Worm (Caenorhabditis elegans): ENCODE results near the gene aakb-2.

Gene aakb-2

ce11 chrIII:11243421-11243820, 6.5 kb downstream of the aakb-2 start (continued):
- no peak for TF ChIP-seq fkh-10 (GFP tag; optimal IDR thresholded peaks at IDR 0.05)
- TF ChIP-seq nhr-67 (tag; optimal IDR thresholded peaks at IDR 0.05) = no peak
- TF ChIP-seq ceh-82 (tag; optimal IDR thresholded peaks at IDR 0.05) = no peak
- TF ChIP-seq nhr-11 (tag; optimal IDR thresholded peaks at IDR 0.05) = peak; percentile 62
- TF ChIP-seq nhr-23 (tag; optimal IDR thresholded peaks at IDR 0.05) = peak; percentile 64
- TF ChIP-seq lsy-12 (tag; optimal IDR thresholded peaks at IDR 0.05) = no peak
- TF ChIP-seq ceh-9 (tag; optimal IDR thresholded peaks at IDR 0.05) = no peak
- peak; percentile 4 for TF ChIP-seq skn-1 (tag; optimal IDR thresholded peaks at IDR 0.05)
- peak; percentile 81 for TF ChIP-seq pha-4 (tag; optimal IDR thresholded peaks at IDR 0.05)

- TF ChIP-seq elt-1 (tag; optimal IDR thresholded peaks at IDR 0.05) = no peak
- no peak for TF ChIP-seq nhr-76 (tag; optimal IDR thresholded peaks at IDR 0.05)
- peak; percentile 28 for TF ChIP-seq pha-4 (tag; optimal IDR thresholded peaks at IDR 0.05)
- no peak for TF ChIP-seq lin-15B (tag; optimal IDR thresholded peaks at IDR 0.05)
- TF ChIP-seq lin-39 (tag; optimal IDR thresholded peaks at IDR 0.05) = no peak
- TF ChIP-seq skn-1 (tag; optimal IDR thresholded peaks at IDR 0.05) = no peak
- no peak for TF ChIP-seq nhr-12 (tag; optimal IDR thresholded peaks at IDR 0.05)
- TF ChIP-seq ztf-4 (tag; optimal IDR thresholded peaks at IDR 0.05) = no peak
- no peak for TF ChIP-seq ceh-82 (tag; optimal IDR thresholded peaks at IDR 0.05)
- TF ChIP-seq nhr-28 (tag; optimal IDR thresholded peaks at IDR 0.05) = no peak
- TF ChIP-seq jun-1 (tag; optimal IDR thresholded peaks at IDR 0.05) = no peak
- peak; percentile 53 for TF ChIP-seq elt-2 (tag; optimal IDR thresholded peaks at IDR 0.05)
- peak; percentile 10 for TF ChIP-seq pqm-1 (tag; optimal IDR thresholded peaks at IDR 0.05)
- TF ChIP-seq unc-62 (GFP tag; optimal IDR thresholded peaks at IDR 0.05) = no peak
These were observed 7.4 kb downstream of the aakb-2 start for ce11 chrIII:11244338-11244737.

ce11 chrIII:11244820-11245219, 7.9 kb downstream of the aakb-2 start, which contains the start of gene rsks-1:
Gene rsks-1, plus strand, starts transcription at chrIII:11245120.
- TF ChIP-seq skn-1 (tag; optimal IDR thresholded peaks at IDR 0.05) (no peak), nhr-76 (tag; optimal IDR thresholded peaks at IDR 0.05) (no peak), zag-1 (tag; optimal IDR thresholded peaks at IDR 0.05) (no peak)

ce11 chrIII:11246588-11246987, 9.6 kb downstream of the aakb-2 start:
- TF ChIP-seq nhr-23 (tag; optimal IDR thresholded peaks at IDR 0.05) = no peak
- TF ChIP-seq lin-15B (tag; optimal IDR thresholded peaks at IDR 0.05) = no peak
- no peak for TF ChIP-seq lsy-12 (tag; optimal IDR thresholded peaks at IDR 0.05)
- TF ChIP-seq fkh-2 (tag; optimal IDR thresholded peaks at IDR 0.05) = no peak
- no peak for TF ChIP-seq ceh-16 (tag; optimal IDR thresholded peaks at IDR 0.05)
- TF ChIP-seq lin-39 (tag; optimal IDR thresholded peaks at IDR 0.05) = no peak
- no peak for TF ChIP-seq nhr-237 (tag; optimal IDR thresholded peaks at IDR 0.05)
- TF ChIP-seq pqm-1 (tag; optimal IDR thresholded peaks at IDR 0.05) = no peak
- no peak for TF ChIP-seq nhr-12 (tag; optimal IDR thresholded peaks at IDR 0.05)
- no peak for TF ChIP-seq hmg-11 (tag; optimal IDR thresholded peaks at IDR 0.05)
- no peak for TF ChIP-seq jun-1 (tag; optimal IDR thresholded peaks at IDR 0.05)
- TF ChIP-seq skn-1 (tag; optimal IDR thresholded peaks at IDR 0.05) = no peak
- TF ChIP-seq zag-1 (tag; optimal IDR thresholded peaks at IDR 0.05) = no peak
- TF ChIP-seq ceh-28 (tag; optimal IDR thresholded peaks at IDR 0.05) = no peak
- TF ChIP-seq tbx-2 (tag; optimal IDR thresholded peaks at IDR 0.05) = no peak
- TF ChIP-seq elt-3 (tag; optimal IDR thresholded peaks at IDR 0.05) = no peak

- no peak for TF ChIP-seq fkh-10 (GFP tag; optimal IDR thresholded peaks at IDR 0.05)
- no peak for TF ChIP-seq nhr-67 (tag; optimal IDR thresholded peaks at IDR 0.05)
- TF ChIP-seq ztf-4 (tag; optimal IDR thresholded peaks at IDR 0.05) = no peak
- no peak for TF ChIP-seq nhr-25 (tag; optimal IDR thresholded peaks at IDR 0.05)
- no peak for TF ChIP-seq nhr-28 (tag; optimal IDR thresholded peaks at IDR 0.05)
- no peak for TF ChIP-seq ceh-9 (tag; optimal IDR thresholded peaks at IDR 0.05)
- TF ChIP-seq ama-1 (optimal IDR thresholded peaks at IDR 0.05) = no peak
- TF ChIP-seq R02D3.7 (tag; optimal IDR thresholded peaks at IDR 0.05) = no peak
- TF ChIP-seq nhr-12 (tag; optimal IDR thresholded peaks at IDR 0.05) = no peak
- no peak for TF ChIP-seq lin-15B (tag; optimal IDR thresholded peaks at IDR 0.05)
- TF ChIP-seq unc-62 (GFP tag; optimal IDR thresholded peaks at IDR 0.05) = no peak
- TF ChIP-seq elt-2 (tag; optimal IDR thresholded peaks at IDR 0.05) = no peak
- TF ChIP-seq snpc-4 (tag; optimal IDR thresholded peaks at IDR 0.05) = no peak
These were observed 12.0 kb downstream of the aakb-2 start for ce11 chrIII:11248897-11249296.
